Worm (Caenorhabditis elegans) whole organism, mixed stage, embryonic: ENCODE results near the gene cyp-34A10.

ENCODE experiments used
- M03D4.4 ChIP-seq: sonication (generic microtip); optimal IDR thresholded peaks from 2 replicates; lab custom pipeline; 2017; ENCODE audit warnings: mild to moderate bottlenecking, missing genetic modification characterization, missing compliant biosample characterization
- bed-3 ChIP-seq: fragments of 200-800 bp; sonication (Bioruptor generic); optimal IDR thresholded peaks from 3 replicates; lab custom pipeline; 2018; ENCODE audit warnings: mild to moderate bottlenecking, missing genetic modification characterization, moderate library complexity, missing compliant biosample characterization
- blmp-1 ChIP-seq: fragments of 150-350 bp; optimal IDR thresholded peaks from 2 replicates; lab custom pipeline; 2014; ENCODE audit warnings: missing biosample characterization, missing genetic modification characterization
- ceh-83 ChIP-seq: fragments of 200-800 bp; sonication (Bioruptor generic); optimal IDR thresholded peaks from 2 replicates; lab custom pipeline; 2018; ENCODE audit warnings: mild to moderate bottlenecking, missing genetic modification characterization, missing compliant biosample characterization
- ces-1 ChIP-seq: fragments of 150-350 bp; optimal IDR thresholded peaks from 2 replicates; lab custom pipeline; 2014; ENCODE audit warnings: missing biosample characterization, missing genetic modification reagents, missing genetic modification characterization
- cnd-1 ChIP-seq: fragments of 200-800 bp; sonication (Bioruptor generic); optimal IDR thresholded peaks from 2 replicates; lab custom pipeline; 2018; ENCODE audit warnings: mild to moderate bottlenecking, missing genetic modification characterization, missing compliant biosample characterization
- drap-1 ChIP-seq: fragments of 200-800 bp; sonication (Bioruptor generic); optimal IDR thresholded peaks from 3 replicates; lab custom pipeline; 2018; ENCODE audit warnings: mild to moderate bottlenecking, missing genetic modification characterization, missing compliant biosample characterization
- elt-1 ChIP-seq: sonication (generic microtip); optimal IDR thresholded peaks from 2 replicates; lab custom pipeline; 2017; ENCODE audit warnings: missing genetic modification characterization, mild to moderate bottlenecking, missing compliant biosample characterization, antibody characterized with exemption, moderate library complexity, borderline replicate concordance; ENCODE audit not compliant: insufficient read depth
- elt-3 ChIP-seq: fragments of 150-350 bp; optimal IDR thresholded peaks from 2 replicates; lab custom pipeline; 2014; ENCODE audit warnings: missing biosample characterization, missing genetic modification characterization
- flh-1 ChIP-seq: fragments of 200-800 bp; sonication (Bioruptor generic); optimal IDR thresholded peaks from 2 replicates; lab custom pipeline; 2018; ENCODE audit warnings: mild to moderate bottlenecking, missing genetic modification characterization, moderate library complexity, missing compliant biosample characterization
- lin-32 ChIP-seq: fragments of 200-800 bp; sonication (Bioruptor generic); optimal IDR thresholded peaks from 2 replicates; lab custom pipeline; 2018; ENCODE audit warnings: mild to moderate bottlenecking, missing genetic modification characterization, missing compliant biosample characterization
- lsy-2 ChIP-seq: fragments of 150-350 bp; optimal IDR thresholded peaks from 2 replicates; lab custom pipeline; 2014; ENCODE audit warnings: missing biosample characterization, missing genetic modification characterization
- mab-5 ChIP-seq: fragments of 150-350 bp; optimal IDR thresholded peaks from 2 replicates; lab custom pipeline; 2014; ENCODE audit warnings: missing biosample characterization, missing genetic modification characterization
- mep-1 ChIP-seq: fragments of 150-350 bp; optimal IDR thresholded peaks from 2 replicates; lab custom pipeline; 2017; ENCODE audit warnings: missing biosample characterization, missing genetic modification reagents, missing genetic modification characterization, inconsistent platforms
- mls-2 ChIP-seq: sonication (generic microtip); optimal IDR thresholded peaks from 2 replicates; lab custom pipeline; 2016; ENCODE audit warnings: mild to moderate bottlenecking, missing genetic modification characterization, moderate library complexity, missing compliant biosample characterization
- nhr-2 ChIP-seq: fragments of 150-350 bp; optimal IDR thresholded peaks from 2 replicates; lab custom pipeline; 2014; ENCODE audit warnings: missing biosample characterization, missing genetic modification characterization
- nhr-237 ChIP-seq: fragments of 150-350 bp; optimal IDR thresholded peaks from 2 replicates; lab custom pipeline; 2014; ENCODE audit warnings: missing biosample characterization, missing genetic modification characterization
- nhr-76 ChIP-seq: sonication (generic microtip); optimal IDR thresholded peaks from 2 replicates; lab custom pipeline; 2017; ENCODE audit warnings: missing biosample characterization, missing genetic modification characterization
- pha-4 ChIP-seq: fragments of 150-350 bp; optimal IDR thresholded peaks from 2 replicates; lab custom pipeline; 2018; ENCODE audit warnings: missing biosample characterization, missing genetic modification reagents, missing genetic modification characterization
- sem-2 ChIP-seq: fragments of 200-800 bp; sonication (Bioruptor generic); optimal IDR thresholded peaks from 2 replicates; lab custom pipeline; 2018; ENCODE audit warnings: mild to moderate bottlenecking, missing genetic modification characterization, missing compliant biosample characterization
- snpc-4 ChIP-seq: fragments of 150-350 bp; optimal IDR thresholded peaks from 2 replicates; lab custom pipeline; 2014; ENCODE audit warnings: missing biosample characterization, missing genetic modification characterization
- sptf-1 ChIP-seq: sonication (generic microtip); optimal IDR thresholded peaks from 2 replicates; lab custom pipeline; 2017; ENCODE audit warnings: mild to moderate bottlenecking, missing genetic modification characterization, moderate library complexity, missing compliant biosample characterization
- tbx-8 ChIP-seq: fragments of 200-800 bp; sonication (Bioruptor generic); optimal IDR thresholded peaks from 2 replicates; lab custom pipeline; 2018; ENCODE audit warnings: mild to moderate bottlenecking, missing genetic modification characterization, moderate library complexity, missing compliant biosample characterization
- unc-120 ChIP-seq: sonication (generic microtip); optimal IDR thresholded peaks from 2 replicates; lab custom pipeline; 2017; ENCODE audit warnings: missing genetic modification characterization, missing compliant biosample characterization; ENCODE audit not compliant: poor library complexity, severe bottlenecking
- unc-39 ChIP-seq: fragments of 150-350 bp; optimal IDR thresholded peaks from 2 replicates; lab custom pipeline; 2014; ENCODE audit warnings: missing biosample characterization, missing genetic modification characterization
- unc-62 ChIP-seq: fragments of 150-350 bp; optimal IDR thresholded peaks from 2 replicates; lab custom pipeline; 2014; ENCODE audit warnings: missing biosample characterization, missing genetic modification reagents, missing genetic modification characterization
- zip-8 ChIP-seq: fragments of 150-350 bp; optimal IDR thresholded peaks from 2 replicates; lab custom pipeline; 2014; ENCODE audit warnings: missing biosample characterization, missing genetic modification characterization
- ztf-11 ChIP-seq: fragments of 150-350 bp; optimal IDR thresholded peaks from 2 replicates; lab custom pipeline; 2014; ENCODE audit warnings: missing biosample characterization, missing genetic modification characterization

cyp-34A10 gene

DNA sequence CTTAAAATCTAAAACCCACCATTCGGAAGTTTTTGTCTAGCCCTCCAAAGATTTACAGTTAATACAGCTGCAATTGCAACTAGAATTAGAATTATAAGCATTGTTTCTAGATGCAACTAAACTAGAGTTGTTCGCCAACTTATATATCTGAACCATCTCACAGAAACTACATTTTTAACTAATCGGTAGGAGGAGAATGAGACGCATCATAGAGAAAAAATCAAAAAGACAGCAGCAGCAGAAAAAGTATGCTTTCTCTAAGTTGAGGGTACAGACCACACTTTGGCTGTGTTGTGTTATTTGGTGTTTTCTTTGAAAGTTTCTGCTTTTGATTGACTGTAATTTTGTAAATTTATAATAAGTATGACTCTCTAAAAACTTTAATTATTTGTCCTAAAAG is 9.1 kb downstream of the cyp-34A10 start, which contains the start of gene cyp-34A7:
cyp-34A7 (minus strand) TSS at position 101 of the 400 bp plus-strand sequence.
- TF ChIP-seq tbx-8 (GFP tag; lab: Kevin White, UChicago) (no peak), ces-1 (no peak), sptf-1 (no peak), M03D4.4 (tag; lab: Kevin White, UChicago) (no peak), mls-2 (tag; lab: Kevin White, UChicago) (no peak), ceh-83 (no peak), flh-1 (no peak), elt-3 (no peak), unc-120 (no peak)

DNA sequence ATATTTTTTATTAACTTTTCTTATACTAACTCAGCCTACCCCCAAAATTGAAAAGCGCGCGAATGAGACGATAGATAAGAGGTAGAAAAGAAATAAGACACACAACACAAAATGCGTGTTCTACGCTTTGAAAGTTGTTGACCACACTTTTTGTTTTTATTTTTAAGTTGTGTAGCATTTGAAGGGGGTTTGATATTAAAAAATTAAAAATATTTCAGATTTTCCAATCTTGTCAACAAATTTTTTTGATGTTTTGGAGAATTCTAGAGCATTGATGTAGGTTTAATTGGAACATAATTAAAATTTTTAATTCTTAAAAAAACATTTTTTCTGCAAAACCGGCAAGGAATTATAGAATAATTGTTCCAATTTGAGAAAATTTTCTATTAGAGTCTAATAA is 11.6 kb downstream of the cyp-34A10 start, which contains the start of gene cyp-34A6:
cyp-34A6 (minus strand) TSS at position 101 of the 400 bp plus-strand sequence.
- no peak for TF ChIP-seq cnd-1 (tag; lab: Kevin White, UChicago)
- TF ChIP-seq sptf-1, result no peak
- TF ChIP-seq snpc-4, result no peak
- no peak for TF ChIP-seq tbx-8 (GFP tag; lab: Kevin White, UChicago)
- no peak for TF ChIP-seq elt-3
- TF ChIP-seq ztf-11, result no peak
- no peak for TF ChIP-seq nhr-2
- TF ChIP-seq M03D4.4 (tag; lab: Kevin White, UChicago), result no peak
- TF ChIP-seq drap-1, result no peak
- TF ChIP-seq flh-1, result no peak
- no peak for TF ChIP-seq sem-2 (GFP tag; lab: Kevin White, UChicago)
- TF ChIP-seq blmp-1, result no peak
- no peak for TF ChIP-seq lsy-2

DNA sequence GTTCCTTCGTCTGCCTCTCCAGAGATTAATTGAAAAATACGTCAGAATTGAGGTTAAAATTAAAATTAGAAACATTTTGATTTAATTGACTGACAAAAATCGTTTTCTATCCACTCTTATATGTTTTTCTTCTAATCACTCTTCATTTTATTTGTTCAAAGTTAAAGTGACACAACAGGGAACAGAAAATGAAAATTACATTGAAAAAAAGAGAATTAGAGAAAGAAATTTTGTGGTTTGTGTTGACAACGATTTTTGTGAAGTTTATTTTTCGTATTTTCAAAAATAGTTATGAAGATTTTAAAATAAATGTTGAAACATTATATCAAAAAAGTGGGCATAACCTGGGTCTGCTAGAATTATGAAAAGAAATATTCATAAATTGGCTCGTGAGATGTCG is 15.2 kb downstream of the cyp-34A10 start, which contains the start of gene cyp-34A5:
cyp-34A5 (minus strand) TSS at position 101 of the 400 bp plus-strand sequence.
- TF ChIP-seq mep-1 (tag; lab: Kevin White, UChicago) (no peak), unc-62 (GFP tag; lab: Kevin White, UChicago) (no peak), bed-3 (no peak), mab-5 (tag; lab: Kevin White, UChicago) (no peak), flh-1 (no peak), mls-2 (tag; lab: Kevin White, UChicago) (no peak), pha-4 (tag; lab: Kevin White, UChicago) (no peak), nhr-237 (tag; lab: Kevin White, UChicago) (no peak), snpc-4 (no peak), zip-8 (tag; lab: Kevin White, UChicago) (no peak)

DNA sequence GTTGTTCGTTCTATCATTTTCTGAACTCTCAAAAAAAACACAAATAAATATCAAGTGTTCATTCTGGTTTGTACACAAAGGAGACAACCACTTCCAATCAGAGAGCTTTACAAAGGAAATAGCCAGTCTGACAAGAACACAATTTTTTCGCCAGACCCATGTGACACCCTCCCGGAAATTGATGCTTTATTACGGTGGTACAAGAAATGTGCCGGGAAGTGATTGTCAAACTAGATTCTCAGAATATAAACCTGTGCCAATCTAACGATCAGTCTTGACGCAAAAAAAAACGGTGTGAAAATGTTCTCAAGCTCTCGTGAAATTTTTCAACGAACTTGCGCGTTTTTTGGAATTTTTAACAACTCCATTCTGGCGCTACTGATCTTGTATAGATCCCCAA is 19.1 kb downstream of the cyp-34A10 start, which contains the start of gene str-247:
str-247 (plus strand) TSS at position 301 of the 400 bp plus-strand sequence.
- TF ChIP-seq sptf-1, result no peak

DNA sequence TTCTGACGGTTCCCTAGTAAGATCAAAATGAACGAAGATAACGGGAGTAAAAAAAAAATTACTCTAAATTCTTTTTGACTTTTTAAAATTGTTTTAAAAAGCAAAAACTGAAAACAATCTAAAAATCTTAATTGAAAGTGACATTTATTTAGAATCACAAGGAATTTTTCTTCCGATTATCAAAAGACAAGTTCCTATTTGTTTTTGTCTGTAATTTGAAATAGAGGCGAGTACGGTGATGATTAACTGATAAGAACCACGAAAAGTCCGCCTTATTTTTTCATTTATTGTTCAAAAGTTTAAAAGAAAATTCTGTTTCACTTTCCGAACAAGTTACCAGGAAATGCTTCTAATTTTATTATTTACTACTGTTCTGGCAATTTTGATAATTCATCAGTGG is 23.1 kb downstream of the cyp-34A10 start, which contains the start of gene dach-1:
dach-1 (plus strand) TSS at position 301 of the 400 bp plus-strand sequence.
- TF ChIP-seq snpc-4, result no peak
- TF ChIP-seq zip-8 (tag; lab: Kevin White, UChicago), result no peak
- TF ChIP-seq sptf-1, result no peak
- no peak for TF ChIP-seq unc-39
- no peak for TF ChIP-seq elt-1 (tag; lab: Kevin White, UChicago)
- no peak for TF ChIP-seq nhr-237 (tag; lab: Kevin White, UChicago)

DNA sequence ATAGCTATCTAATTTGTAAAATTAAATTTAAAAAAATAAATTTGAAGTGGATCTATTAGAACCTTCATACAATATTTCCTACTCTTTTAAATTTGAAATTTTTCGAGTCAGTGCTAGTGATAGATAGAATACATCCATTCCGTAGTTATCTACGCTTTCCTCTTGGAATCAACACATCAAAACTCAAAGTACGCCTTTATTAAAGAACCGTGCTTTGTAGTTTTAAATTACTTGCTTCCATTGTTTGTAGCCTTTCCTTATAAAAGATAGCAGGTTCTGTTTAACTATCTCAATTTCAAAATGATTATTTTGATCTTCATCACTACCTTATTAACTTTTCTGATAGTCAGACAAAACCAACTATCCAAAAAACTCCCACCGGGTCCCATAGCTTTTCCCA is 27.7 kb downstream of the cyp-34A10 start, which contains the start of gene cyp-35B3:
cyp-35B3 (plus strand) TSS at position 301 of the 400 bp plus-strand sequence.
- TF ChIP-seq sem-2 (GFP tag; lab: Kevin White, UChicago), result no peak
- TF ChIP-seq elt-1 (tag; lab: Kevin White, UChicago), result no peak
- no peak for TF ChIP-seq nhr-76 (tag; lab: Kevin White, UChicago)
- TF ChIP-seq flh-1, result no peak
- TF ChIP-seq unc-62 (GFP tag; lab: Kevin White, UChicago), result no peak
- TF ChIP-seq drap-1, result no peak
- no peak for TF ChIP-seq bed-3
- TF ChIP-seq nhr-237 (tag; lab: Kevin White, UChicago), result no peak

DNA sequence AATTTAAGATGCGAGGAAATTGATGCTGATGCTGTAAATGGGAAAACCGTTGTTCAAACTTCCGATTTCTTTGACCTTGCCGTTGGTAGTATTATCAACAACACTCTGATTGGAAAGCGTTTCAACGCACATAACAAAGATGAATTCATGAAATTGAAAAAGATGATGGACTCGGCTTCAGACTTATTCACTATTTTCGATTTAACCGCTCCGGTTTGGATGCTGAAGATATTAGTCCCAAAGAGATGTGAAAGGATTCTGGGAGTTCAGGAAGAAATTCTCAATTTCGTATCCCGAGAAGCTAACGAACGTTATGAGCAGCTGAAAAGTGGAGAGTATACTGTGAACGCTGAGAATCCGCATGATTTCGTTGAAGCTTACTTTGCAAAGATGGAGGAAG is 29.4 kb downstream of the cyp-34A10 start:
- no peak for TF ChIP-seq lin-32
- TF ChIP-seq tbx-8 (GFP tag; lab: Kevin White, UChicago), result no peak
- no peak for TF ChIP-seq bed-3
